Worm (Caenorhabditis elegans) whole organism, early embryonic: Measurements from ENCODE around the gene R05G6.1.

Source experiments
- ama-1 ChIP-seq: fragments of 150-350 bp; optimal IDR thresholded peaks from 2 replicates; lab custom pipeline; 2014
- ceh-13 ChIP-seq: fragments of 200-800 bp; sonication (Bioruptor generic); optimal IDR thresholded peaks from 2 replicates; lab custom pipeline; 2018; ENCODE audit warnings: mild to moderate bottlenecking, missing genetic modification characterization, missing compliant biosample characterization
- pes-1 ChIP-seq: fragments of 200-800 bp; sonication (Bioruptor generic); IDR thresholded peaks from 2 replicates; pipeline ENCODE4 v1.3.6; 2022; ENCODE audit warnings: missing genetic modification reagents, missing genetic modification characterization, missing compliant biosample characterization

DNA sequence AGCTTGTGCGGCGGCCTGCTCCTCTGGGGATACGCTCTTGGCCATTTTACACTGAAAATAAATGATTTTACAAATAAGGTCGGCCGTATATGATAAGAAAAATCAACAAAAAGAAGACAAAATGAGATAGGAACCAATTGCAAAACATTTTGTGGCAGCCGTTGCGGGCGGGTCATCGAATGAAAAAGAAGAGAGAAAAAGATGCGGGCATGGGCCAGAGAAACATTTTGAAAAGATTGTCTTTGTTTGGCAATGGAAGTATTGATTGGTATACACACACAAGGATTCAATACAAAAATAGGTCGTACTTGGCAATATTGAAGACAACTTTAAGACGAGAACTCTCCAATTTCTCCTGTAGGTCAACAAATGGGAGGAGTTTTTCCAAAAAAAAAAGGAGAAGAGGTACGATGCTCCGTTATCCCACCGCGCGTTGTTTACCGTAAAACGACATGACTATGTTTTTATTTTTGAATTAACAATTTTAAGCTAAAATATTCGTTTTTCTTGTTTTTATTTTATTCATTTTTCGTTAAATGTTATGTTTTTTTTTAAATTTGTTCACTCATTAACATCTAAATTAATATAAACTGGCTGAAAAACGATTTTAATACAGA lies 19.7 kb upstream of the R05G6.1 start, which contains the start of the genes plc-4 and R05G6.4:
- TF ChIP-seq ama-1 (lab: Kevin White, UChicago) (no peak), pes-1 (GFP tag; lab: Robert Waterston, UW) (no peak), ceh-13 (GFP tag; lab: Kevin White, UChicago) (no peak)
